Worm (Caenorhabditis elegans): Measurements from ENCODE around the gene irg-8.

Gene irg-8

DNA sequence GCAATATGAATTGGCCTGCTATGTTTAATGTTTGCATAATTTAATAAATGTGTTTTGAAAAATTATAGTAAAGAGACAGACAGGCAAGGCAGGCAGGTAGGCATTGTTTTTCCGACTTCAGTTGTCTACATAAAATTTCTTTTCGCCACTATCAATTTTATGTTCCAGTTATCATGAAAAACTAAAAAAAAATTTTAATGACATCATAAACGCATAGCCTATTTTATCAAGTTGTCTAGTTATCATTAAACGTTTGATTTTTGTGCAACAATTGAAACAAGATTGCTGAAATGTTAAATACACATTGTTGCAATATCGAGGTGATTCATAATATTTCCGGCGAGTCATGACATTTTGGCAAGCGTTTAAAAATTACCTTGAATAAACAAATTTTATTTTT, 2.4 kb downstream of the irg-8 start:
- TF ChIP-seq pha-4 (tag; optimal IDR thresholded peaks at IDR 0.05) (no peak), elt-2 (tag; optimal IDR thresholded peaks at IDR 0.05) (peak; percentile 18), unc-42 (tag; optimal IDR thresholded peaks at IDR 0.05) (no peak), unc-86 (tag; optimal IDR thresholded peaks at IDR 0.05) (no peak)

DNA sequence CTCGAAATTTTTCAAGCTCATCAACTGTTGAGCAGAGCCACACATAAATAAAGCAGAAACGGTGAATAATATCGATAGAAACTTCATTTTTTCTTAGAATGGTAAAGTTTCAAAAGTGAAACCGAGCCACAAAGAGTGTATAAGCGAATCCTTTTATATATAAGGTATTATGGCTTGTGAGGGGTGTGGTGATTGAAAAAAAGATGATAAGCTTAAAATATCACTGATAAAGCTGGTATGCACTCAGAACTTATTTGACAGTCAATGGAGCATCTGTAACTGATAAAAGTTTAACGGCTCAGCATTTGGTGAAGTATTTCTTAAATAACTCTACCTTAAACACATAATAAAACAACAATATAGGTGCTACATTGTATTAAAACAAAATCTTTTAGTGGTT, 2.9 kb downstream of the irg-8 start, which contains the start of gene dod-19:
TSS of gene dod-19 (minus strand) at position 130 of the 400 bp plus-strand sequence.
- TF ChIP-seq pax-1 (tag; optimal IDR thresholded peaks at IDR 0.05) = no peak
- TF ChIP-seq hlh-15 (tag; optimal IDR thresholded peaks at IDR 0.05) = no peak
- no peak for TF ChIP-seq odd-2 (tag; optimal IDR thresholded peaks at IDR 0.05)
- TF ChIP-seq pat-9 (tag; optimal IDR thresholded peaks at IDR 0.05) = no peak
- no peak for TF ChIP-seq ceh-2 (tag; optimal IDR thresholded peaks at IDR 0.05)
- TF ChIP-seq mec-3 (tag; optimal IDR thresholded peaks at IDR 0.05; ENCODE audit: borderline replicate concordance) = no peak
- TF ChIP-seq npax-4 (tag; optimal IDR thresholded peaks at IDR 0.05) = no peak

- TF ChIP-seq che-1 (tag; optimal IDR thresholded peaks at IDR 0.05) (no peak), tbx-7 (tag; optimal IDR thresholded peaks at IDR 0.05) (no peak), hlh-13 (GFP tag; optimal IDR thresholded peaks at IDR 0.05) (no peak), ceh-19 (GFP tag; optimal IDR thresholded peaks at IDR 0.05) (no peak), elt-2 (tag; optimal IDR thresholded peaks at IDR 0.05) (no peak), ceh-24 (tag; optimal IDR thresholded peaks at IDR 0.05) (no peak), ceh-22 (tag; optimal IDR thresholded peaks at IDR 0.05) (no peak)
Observed at ce11 chrV:412820-413219, 4.7 kb downstream of the irg-8 start.

DNA sequence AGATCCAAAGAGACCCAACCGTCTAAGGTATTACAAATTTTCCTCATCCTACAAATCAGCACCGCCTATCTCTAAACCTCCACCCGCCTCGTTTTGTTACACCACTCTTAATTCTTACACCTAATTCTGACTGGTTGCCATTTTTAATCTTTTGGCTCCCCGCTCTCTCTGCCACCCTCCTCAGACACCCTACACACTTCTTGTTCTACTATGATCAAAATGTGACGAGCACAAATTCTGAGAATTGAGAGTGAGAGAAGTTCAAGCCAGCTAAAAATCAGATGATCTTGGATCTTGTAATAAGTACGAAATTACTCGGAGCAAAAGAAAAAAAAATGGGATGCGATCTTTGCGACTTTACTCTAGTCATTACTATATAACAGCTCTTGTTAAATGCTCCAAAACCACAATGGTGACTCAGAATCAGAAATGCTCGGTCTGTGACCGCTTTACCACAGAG, 13.3 kb downstream of the irg-8 start, which contains the start of gene nhr-252:
TSS of gene nhr-252 (plus strand) at position 410 of the 460 bp plus-strand sequence.
- TF ChIP-seq fkh-6 (tag; optimal IDR thresholded peaks at IDR 0.05) (no peak), nfya-1 (tag; optimal IDR thresholded peaks at IDR 0.05) (no peak), syd-9 (tag; optimal IDR thresholded peaks at IDR 0.05) (no peak), ahr-1 (tag; optimal IDR thresholded peaks at IDR 0.05) (no peak), ceh-19 (GFP tag; optimal IDR thresholded peaks at IDR 0.05) (no peak), mec-3 (tag; optimal IDR thresholded peaks at IDR 0.05; ENCODE audit: borderline replicate concordance) (no peak), fax-1 (tag; optimal IDR thresholded peaks at IDR 0.05) (no peak), K09A11.1 (tag; optimal IDR thresholded peaks at IDR 0.05; ENCODE audit: insufficient read depth) (no peak), ceh-48 (tag; optimal IDR thresholded peaks at IDR 0.05) (no peak), pha-4 (tag; optimal IDR thresholded peaks at IDR 0.05) (no peak), unc-86 (tag; optimal IDR thresholded peaks at IDR 0.05) (no peak)

- TF ChIP-seq syd-9 (tag; optimal IDR thresholded peaks at IDR 0.05) = no peak
- TF ChIP-seq unc-42 (tag; optimal IDR thresholded peaks at IDR 0.05) = no peak
- TF ChIP-seq nhr-11 (tag; optimal IDR thresholded peaks at IDR 0.05) = no peak
- TF ChIP-seq elt-2 (tag; optimal IDR thresholded peaks at IDR 0.05) = no peak
- TF ChIP-seq hlh-13 (GFP tag; optimal IDR thresholded peaks at IDR 0.05) = no peak
- TF ChIP-seq ceh-9 (tag; optimal IDR thresholded peaks at IDR 0.05) = no peak
- TF ChIP-seq hlh-15 (tag; optimal IDR thresholded peaks at IDR 0.05) = no peak
- TF ChIP-seq ets-4 (tag; optimal IDR thresholded peaks at IDR 0.05) = no peak
- no peak for TF ChIP-seq pat-9 (tag; optimal IDR thresholded peaks at IDR 0.05)
- TF ChIP-seq zip-5 (tag; optimal IDR thresholded peaks at IDR 0.05) = no peak
- no peak for TF ChIP-seq K02D7.2 (tag; optimal IDR thresholded peaks at IDR 0.05)
- TF ChIP-seq mec-3 (tag; optimal IDR thresholded peaks at IDR 0.05; ENCODE audit: borderline replicate concordance) = no peak
- no peak for TF ChIP-seq ceh-31 (tag; optimal IDR thresholded peaks at IDR 0.05)
- no peak for TF ChIP-seq ceh-24 (tag; optimal IDR thresholded peaks at IDR 0.05)
- TF ChIP-seq ceh-30 (tag; optimal IDR thresholded peaks at IDR 0.05) = no peak
- no peak for TF ChIP-seq tbx-7 (tag; optimal IDR thresholded peaks at IDR 0.05)
- no peak for TF ChIP-seq ceh-34 (tag; optimal IDR thresholded peaks at IDR 0.05)
- no peak for TF ChIP-seq gmeb-2 (tag; optimal IDR thresholded peaks at IDR 0.05)
- TF ChIP-seq dmd-4 (tag; optimal IDR thresholded peaks at IDR 0.05; ENCODE audit: borderline replicate concordance) = no peak
- TF ChIP-seq ceh-22 (tag; optimal IDR thresholded peaks at IDR 0.05) = no peak
Observed at ce11 chrV:403028-403427, 14.5 kb downstream of the irg-8 start, which contains the start of gene srh-62. srh-62 (minus strand) TSS chrV:403128.
